Worm (Caenorhabditis elegans) whole organism, late embryonic: ENCODE measurements around the gene col-68.

Source experiments
- ama-1 ChIP-seq: fragments of 150-350 bp; optimal IDR thresholded peaks from 2 replicates; lab custom pipeline; 2014
- ceh-2 ChIP-seq: sonication (generic microtip); optimal IDR thresholded peaks from 2 replicates; lab custom pipeline; 2016; ENCODE audit warnings: missing genotype, missing genetic modification characterization, missing compliant biosample characterization
- ceh-31 ChIP-seq: sonication (generic microtip); optimal IDR thresholded peaks from 2 replicates; lab custom pipeline; 2016; ENCODE audit warnings: missing genetic modification characterization, missing compliant biosample characterization
- ceh-9 ChIP-seq: sonication (generic microtip); optimal IDR thresholded peaks from 2 replicates; lab custom pipeline; 2016; ENCODE audit warnings: mild to moderate bottlenecking, missing genetic modification characterization, inconsistent platforms, missing compliant biosample characterization
- dve-1 ChIP-seq: sonication (generic microtip); optimal IDR thresholded peaks from 2 replicates; lab custom pipeline; 2017; ENCODE audit warnings: antibody characterized with exemption, mild to moderate bottlenecking, missing genetic modification characterization, missing compliant biosample characterization
- lin-11 ChIP-seq: fragments of 200-800 bp; sonication (Bioruptor generic); optimal IDR thresholded peaks from 2 replicates; lab custom pipeline; 2018; ENCODE audit warnings: mild to moderate bottlenecking, missing genetic modification characterization, missing compliant biosample characterization
- pha-2 ChIP-seq: sonication (generic microtip); optimal IDR thresholded peaks from 2 replicates; lab custom pipeline; 2017; ENCODE audit warnings: mild to moderate bottlenecking, missing genetic modification characterization, missing compliant biosample characterization
- pha-4 ChIP-seq: fragments of 150-350 bp; optimal IDR thresholded peaks from 2 replicates; lab custom pipeline; 2018; ENCODE audit warnings: missing biosample characterization, missing genetic modification reagents, missing genetic modification characterization
- pqm-1 ChIP-seq: sonication (generic microtip); optimal IDR thresholded peaks from 2 replicates; lab custom pipeline; 2016; ENCODE audit warnings: missing genetic modification characterization, missing compliant biosample characterization
- ref-2 ChIP-seq: sonication (generic microtip); optimal IDR thresholded peaks from 2 replicates; lab custom pipeline; 2016; ENCODE audit warnings: missing genetic modification characterization, missing compliant biosample characterization
- tbx-2 ChIP-seq: sonication (generic microtip); optimal IDR thresholded peaks from 2 replicates; lab custom pipeline; 2016; ENCODE audit warnings: missing genetic modification characterization, missing compliant biosample characterization
- zip-5 ChIP-seq: sonication (generic microtip); optimal IDR thresholded peaks from 2 replicates; lab custom pipeline; 2016; ENCODE audit warnings: missing genetic modification characterization, missing compliant biosample characterization

DNA sequence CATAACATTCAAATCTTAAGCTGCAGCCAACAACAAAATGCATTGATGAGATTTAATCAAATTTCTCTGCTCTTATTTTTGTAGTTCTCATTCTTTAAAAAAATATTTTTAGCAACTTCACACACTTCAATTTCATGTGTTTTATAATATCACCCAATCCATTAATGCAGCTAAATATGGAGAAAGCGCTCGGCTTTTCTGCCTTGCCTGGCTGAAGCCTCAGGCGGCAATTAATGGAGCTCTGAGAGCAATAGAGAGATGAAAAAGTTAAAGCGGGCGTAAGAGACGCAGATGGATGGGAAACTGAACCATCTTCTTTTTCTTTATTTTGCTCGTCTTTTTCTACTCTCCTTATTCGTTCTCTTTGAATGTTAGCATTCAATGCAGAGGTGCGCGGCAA lies 3.4 kb downstream of the col-68 start:
- TF ChIP-seq pha-4 (tag; lab: Kevin White, UChicago) (no peak), tbx-2 (tag; lab: Kevin White, UChicago) (no peak), ceh-31 (tag; lab: Kevin White, UChicago) (no peak), ceh-9 (no peak), dve-1 (tag; lab: Kevin White, UChicago) (no peak), zip-5 (tag; lab: Kevin White, UChicago) (no peak), ref-2 (tag; lab: Kevin White, UChicago) (no peak), pqm-1 (tag; lab: Kevin White, UChicago) (no peak), pha-2 (tag; lab: Kevin White, UChicago) (no peak), lin-11 (tag; lab: Kevin White, UChicago) (no peak), ceh-2 (tag; lab: Kevin White, UChicago) (no peak), ama-1 (lab: Kevin White, UChicago) (no peak)
